Worm (Caenorhabditis elegans) whole organism, late embryonic: ENCODE results near the gene col-79.
A peak's percentile ranks its signal among the peaks of the same experiment; 100 is the strongest.

Experiments
- K02D7.2 ChIP-seq: sonication (generic microtip); optimal IDR thresholded peaks from 2 replicates; lab custom pipeline; 2017; ENCODE audit warnings: mild to moderate bottlenecking, missing genetic modification characterization, missing compliant biosample characterization
- K09A11.1 ChIP-seq: sonication (generic microtip); optimal IDR thresholded peaks from 2 replicates; lab custom pipeline; 2017; ENCODE audit warnings: antibody characterized with exemption, mild to moderate bottlenecking, missing genetic modification characterization, missing compliant biosample characterization; ENCODE audit not compliant: insufficient read depth
- Y22D7AL.16 ChIP-seq: sonication (generic microtip); optimal IDR thresholded peaks from 2 replicates; lab custom pipeline; 2016; ENCODE audit warnings: missing genetic modification characterization, missing compliant biosample characterization
- ama-1 ChIP-seq: fragments of 150-350 bp; optimal IDR thresholded peaks from 2 replicates; lab custom pipeline; 2014
- ceh-14 ChIP-seq: sonication (generic microtip); optimal IDR thresholded peaks from 2 replicates; lab custom pipeline; 2016; ENCODE audit warnings: missing genotype, missing genetic modification characterization, missing compliant biosample characterization
- ceh-18 ChIP-seq: sonication (generic microtip); optimal IDR thresholded peaks from 2 replicates; lab custom pipeline; 2016; ENCODE audit warnings: missing genetic modification characterization, missing compliant biosample characterization
- ceh-19 ChIP-seq: fragments of 200-800 bp; sonication (Bioruptor generic); optimal IDR thresholded peaks from 2 replicates; lab custom pipeline; 2018; ENCODE audit warnings: mild to moderate bottlenecking, missing genetic modification characterization, missing compliant biosample characterization
- ceh-2 ChIP-seq: sonication (generic microtip); optimal IDR thresholded peaks from 2 replicates; lab custom pipeline; 2016; ENCODE audit warnings: missing genotype, missing genetic modification characterization, missing compliant biosample characterization
- ceh-22 ChIP-seq: sonication (generic microtip); optimal IDR thresholded peaks from 2 replicates; lab custom pipeline; 2017; ENCODE audit warnings: missing biosample characterization, missing genetic modification characterization
- ceh-24 ChIP-seq: sonication (generic microtip); optimal IDR thresholded peaks from 2 replicates; lab custom pipeline; 2016; ENCODE audit warnings: mild to moderate bottlenecking, missing genetic modification characterization, missing compliant biosample characterization
- ceh-30 ChIP-seq: fragments of 150-350 bp; optimal IDR thresholded peaks from 2 replicates; lab custom pipeline; 2014; ENCODE audit warnings: missing biosample characterization, missing genetic modification characterization
- ceh-34 ChIP-seq: sonication (generic microtip); optimal IDR thresholded peaks from 2 replicates; lab custom pipeline; 2016; ENCODE audit warnings: mild to moderate bottlenecking, missing genetic modification characterization, missing compliant biosample characterization
- ceh-48 ChIP-seq: sonication (generic microtip); optimal IDR thresholded peaks from 2 replicates; lab custom pipeline; 2016; ENCODE audit warnings: missing genetic modification characterization, inconsistent platforms, missing compliant biosample characterization
- ceh-9 ChIP-seq: sonication (generic microtip); optimal IDR thresholded peaks from 2 replicates; lab custom pipeline; 2016; ENCODE audit warnings: mild to moderate bottlenecking, missing genetic modification characterization, inconsistent platforms, missing compliant biosample characterization
- che-1 ChIP-seq: sonication (generic microtip); optimal IDR thresholded peaks from 2 replicates; lab custom pipeline; 2016; ENCODE audit warnings: mild to moderate bottlenecking, missing genetic modification characterization, missing compliant biosample characterization
- dve-1 ChIP-seq: sonication (generic microtip); optimal IDR thresholded peaks from 2 replicates; lab custom pipeline; 2017; ENCODE audit warnings: antibody characterized with exemption, mild to moderate bottlenecking, missing genetic modification characterization, missing compliant biosample characterization
- elt-2 ChIP-seq: sonication (generic microtip); optimal IDR thresholded peaks from 2 replicates; lab custom pipeline; 2016; ENCODE audit warnings: missing genetic modification reagents, missing genetic modification characterization, missing compliant biosample characterization
- elt-4 ChIP-seq: sonication (generic microtip); optimal IDR thresholded peaks from 2 replicates; lab custom pipeline; 2016; ENCODE audit warnings: missing genetic modification characterization, missing compliant biosample characterization
- ets-4 ChIP-seq: sonication (generic microtip); optimal IDR thresholded peaks from 2 replicates; lab custom pipeline; 2016; ENCODE audit warnings: missing genetic modification characterization, missing compliant biosample characterization
- eyg-1 ChIP-seq: sonication (generic microtip); optimal IDR thresholded peaks from 2 replicates; lab custom pipeline; 2016; ENCODE audit warnings: missing genotype, missing genetic modification characterization, missing compliant biosample characterization
- hlh-13 ChIP-seq: fragments of 200-800 bp; sonication (Bioruptor generic); optimal IDR thresholded peaks from 2 replicates; lab custom pipeline; 2018; ENCODE audit warnings: mild to moderate bottlenecking, missing genetic modification characterization, missing compliant biosample characterization
- hlh-30 ChIP-seq: sonication (generic microtip); optimal IDR thresholded peaks from 2 replicates; lab custom pipeline; 2017; ENCODE audit warnings: antibody characterized with exemption, missing genetic modification characterization, missing compliant biosample characterization; ENCODE audit not compliant: insufficient read depth
- hlh-8 ChIP-seq: sonication (generic microtip); optimal IDR thresholded peaks from 2 replicates; lab custom pipeline; 2016; ENCODE audit warnings: missing genotype, missing genetic modification characterization, missing compliant biosample characterization
- lim-6 ChIP-seq: sonication (generic microtip); optimal IDR thresholded peaks from 2 replicates; lab custom pipeline; 2016; ENCODE audit warnings: missing genetic modification characterization, missing compliant biosample characterization
- madf-2 ChIP-seq: sonication (generic microtip); optimal IDR thresholded peaks from 2 replicates; lab custom pipeline; 2017; ENCODE audit warnings: missing genetic modification characterization, missing compliant biosample characterization
- nhr-11 ChIP-seq: fragments of 150-350 bp; optimal IDR thresholded peaks from 2 replicates; lab custom pipeline; 2014; ENCODE audit warnings: missing biosample characterization, missing genetic modification characterization
- nhr-232 ChIP-seq: sonication (generic microtip); optimal IDR thresholded peaks from 2 replicates; lab custom pipeline; 2016; ENCODE audit warnings: missing genetic modification characterization, missing compliant biosample characterization
- npax-4 ChIP-seq: sonication (generic microtip); optimal IDR thresholded peaks from 2 replicates; lab custom pipeline; 2016; ENCODE audit warnings: missing genetic modification characterization, missing compliant biosample characterization
- pag-3 ChIP-seq: sonication (generic microtip); optimal IDR thresholded peaks from 2 replicates; lab custom pipeline; 2016; ENCODE audit warnings: missing compliant biosample characterization, missing genetic modification characterization, borderline replicate concordance
- pat-9 ChIP-seq: fragments of 200-800 bp; sonication (Bioruptor generic); optimal IDR thresholded peaks from 2 replicates; lab custom pipeline; 2018; ENCODE audit warnings: mild to moderate bottlenecking, missing genetic modification characterization, moderate library complexity, missing compliant biosample characterization
- pha-2 ChIP-seq: sonication (generic microtip); optimal IDR thresholded peaks from 2 replicates; lab custom pipeline; 2017; ENCODE audit warnings: mild to moderate bottlenecking, missing genetic modification characterization, missing compliant biosample characterization
- pha-4 ChIP-seq: fragments of 150-350 bp; optimal IDR thresholded peaks from 2 replicates; lab custom pipeline; 2018; ENCODE audit warnings: missing biosample characterization, missing genetic modification reagents, missing genetic modification characterization
- pqm-1 ChIP-seq: sonication (generic microtip); optimal IDR thresholded peaks from 2 replicates; lab custom pipeline; 2016; ENCODE audit warnings: missing genetic modification characterization, missing compliant biosample characterization
- pros-1 ChIP-seq: fragments of 150-350 bp; optimal IDR thresholded peaks from 2 replicates; lab custom pipeline; 2014; ENCODE audit warnings: missing biosample characterization, missing genetic modification reagents, missing genetic modification characterization
- ref-2 ChIP-seq: sonication (generic microtip); optimal IDR thresholded peaks from 2 replicates; lab custom pipeline; 2016; ENCODE audit warnings: missing genetic modification characterization, missing compliant biosample characterization
- syd-9 ChIP-seq: sonication (generic microtip); optimal IDR thresholded peaks from 2 replicates; lab custom pipeline; 2016; ENCODE audit warnings: mild to moderate bottlenecking, missing genetic modification characterization, moderate library complexity, missing compliant biosample characterization
- tbx-7 ChIP-seq: sonication (generic microtip); optimal IDR thresholded peaks from 2 replicates; lab custom pipeline; 2016; ENCODE audit warnings: missing genotype, missing genetic modification characterization, missing compliant biosample characterization
- ttx-3 ChIP-seq: sonication (generic microtip); optimal IDR thresholded peaks from 2 replicates; lab custom pipeline; 2016; ENCODE audit warnings: missing genetic modification reagents, missing genetic modification characterization, missing compliant biosample characterization
- unc-42 ChIP-seq: sonication (generic microtip); optimal IDR thresholded peaks from 2 replicates; lab custom pipeline; 2016; ENCODE audit warnings: missing genotype, missing genetic modification characterization, missing compliant biosample characterization
- unc-55 ChIP-seq: sonication (generic microtip); optimal IDR thresholded peaks from 2 replicates; lab custom pipeline; 2017; ENCODE audit warnings: missing biosample characterization, missing genetic modification reagents, missing genetic modification characterization
- zip-5 ChIP-seq: sonication (generic microtip); optimal IDR thresholded peaks from 2 replicates; lab custom pipeline; 2016; ENCODE audit warnings: missing genetic modification characterization, missing compliant biosample characterization
- ztf-16 ChIP-seq: sonication (generic microtip); optimal IDR thresholded peaks from 2 replicates; lab custom pipeline; 2017; ENCODE audit warnings: missing genetic modification characterization, missing compliant biosample characterization

The col-79 gene

DNA sequence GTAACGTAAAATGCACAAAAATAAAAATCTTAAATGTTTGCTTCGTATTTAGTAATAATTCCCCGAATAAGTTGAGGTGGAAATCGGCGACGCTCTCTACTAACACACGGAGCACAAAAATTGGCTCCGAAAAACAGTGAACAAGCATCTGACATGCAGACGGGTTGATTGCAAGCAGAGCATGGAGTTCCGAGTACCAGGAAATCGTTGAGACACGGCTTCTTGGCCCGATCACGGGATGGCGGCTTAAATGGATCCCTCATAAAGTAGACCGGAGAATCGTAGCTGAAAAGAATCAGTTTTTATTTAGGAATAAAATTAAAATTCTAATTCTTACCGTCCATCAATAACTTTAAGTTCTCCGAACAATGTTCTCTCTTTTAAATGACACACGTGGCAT lies 41.1 kb upstream of the col-79 start:
- TF ChIP-seq ceh-24 (tag; lab: Kevin White, UChicago) (no peak), zip-5 (no peak), elt-4 (tag; lab: Kevin White, UChicago) (no peak), ceh-9 (no peak), hlh-8 (no peak), ztf-16 (tag; lab: Kevin White, UChicago) (no peak), ama-1 (lab: Kevin White, UChicago) (no peak), nhr-232 (tag; lab: Kevin White, UChicago) (no peak), pha-2 (no peak), ceh-48 (tag; lab: Kevin White, UChicago) (no peak), ttx-3 (no peak), unc-42 (tag; lab: Kevin White, UChicago) (no peak)

DNA sequence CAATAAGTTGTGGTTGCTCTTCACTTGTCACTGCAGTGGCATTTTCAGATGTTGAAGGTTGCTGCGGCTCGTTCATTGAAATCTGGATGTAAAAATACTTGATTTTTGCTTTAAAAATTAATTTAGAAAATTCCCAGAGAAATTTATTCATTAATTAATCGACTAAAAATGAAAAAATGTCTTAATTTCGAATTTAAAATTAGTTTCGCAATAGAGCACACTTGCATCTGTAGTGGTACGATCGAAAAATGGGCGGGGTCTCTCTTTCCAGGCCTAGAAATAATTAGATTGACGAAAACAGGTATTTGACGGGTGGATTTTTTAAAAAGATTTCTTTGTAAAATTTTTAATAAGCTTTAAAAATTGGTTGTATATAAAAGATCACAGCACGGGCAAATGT lies 40.7 kb upstream of the col-79 start, which contains the start of gene D2089.8:
Gene D2089.8 (minus strand): TSS at position 84 of the 400 bp plus-strand sequence.
- TF ChIP-seq eyg-1 (tag; lab: Kevin White, UChicago): no peak
- TF ChIP-seq ztf-16 (tag; lab: Kevin White, UChicago): no peak
- no peak for TF ChIP-seq K02D7.2
- TF ChIP-seq unc-42 (tag; lab: Kevin White, UChicago): peak; percentile 43
- no peak for TF ChIP-seq ceh-2 (tag; lab: Kevin White, UChicago)
- TF ChIP-seq pros-1 (tag; lab: Kevin White, UChicago): no peak
- peak; percentile 4 for TF ChIP-seq ceh-48 (tag; lab: Kevin White, UChicago)
- no peak for TF ChIP-seq nhr-232 (tag; lab: Kevin White, UChicago)
- TF ChIP-seq ceh-14 (tag; lab: Kevin White, UChicago): peak; percentile 34
- no peak for TF ChIP-seq K09A11.1 (tag; lab: Kevin White, UChicago)
- TF ChIP-seq ceh-19 (GFP tag; lab: Kevin White, UChicago): no peak
- TF ChIP-seq pat-9 (tag; lab: Kevin White, UChicago): no peak

DNA sequence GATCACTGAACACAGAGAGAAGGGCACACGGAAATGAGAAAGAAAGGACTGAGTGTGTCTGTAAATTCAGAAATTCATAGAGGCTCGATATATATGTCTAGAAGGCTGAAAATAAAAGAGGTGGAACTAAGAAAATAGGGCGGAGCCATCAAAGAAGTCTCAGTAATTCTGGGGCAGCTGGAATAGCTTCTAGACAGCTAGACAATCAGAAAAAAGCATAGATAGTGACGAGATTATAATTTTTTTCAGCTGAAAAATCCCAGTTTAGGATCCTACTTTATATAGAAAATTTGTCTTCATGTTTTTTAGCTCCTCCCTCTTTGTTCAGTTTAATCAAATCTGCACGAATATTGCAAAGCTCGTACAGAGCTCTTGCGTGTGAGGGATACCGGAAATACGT lies 38.4 kb upstream of the col-79 start, which contains the start of gene D2089.3:
Gene D2089.3 (minus strand): TSS at position 101 of the 400 bp plus-strand sequence.
- TF ChIP-seq ceh-34 (tag; lab: Kevin White, UChicago) (no peak), elt-2 (tag; lab: Kevin White, UChicago) (no peak), hlh-30 (tag; lab: Kevin White, UChicago) (no peak), K02D7.2 (no peak), che-1 (tag; lab: Kevin White, UChicago) (no peak), nhr-11 (tag; lab: Kevin White, UChicago) (no peak), K09A11.1 (tag; lab: Kevin White, UChicago) (no peak), ceh-22 (no peak), pag-3 (no peak), elt-4 (tag; lab: Kevin White, UChicago) (no peak), ceh-2 (tag; lab: Kevin White, UChicago) (no peak), dve-1 (tag; lab: Kevin White, UChicago) (no peak), ceh-30 (tag; lab: Kevin White, UChicago) (no peak), npax-4 (tag; lab: Kevin White, UChicago) (no peak), pqm-1 (no peak), Y22D7AL.16 (tag; lab: Kevin White, UChicago) (no peak), hlh-8 (no peak), unc-55 (no peak)

DNA sequence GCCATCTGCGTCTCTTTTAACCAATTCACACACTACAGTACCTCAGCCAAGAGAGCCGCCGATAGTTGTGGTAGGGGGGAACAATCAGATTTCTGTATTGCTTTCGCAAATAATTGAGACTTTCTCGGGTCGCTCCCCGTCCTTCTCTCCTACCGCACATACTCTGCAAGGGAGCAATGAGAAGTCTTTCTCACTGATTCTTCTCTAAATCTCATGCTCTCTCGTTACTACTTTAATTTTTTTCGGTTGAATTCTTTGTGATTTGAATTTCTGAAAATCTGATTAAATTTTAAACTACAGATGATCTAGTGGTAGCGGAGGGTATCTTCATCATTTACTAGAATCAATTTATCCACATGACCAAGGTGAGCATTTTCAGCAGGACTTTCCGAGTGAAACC lies 28.1 kb upstream of the col-79 start, which contains the start of gene ptb-1:
Gene ptb-1 (plus strand): TSS at position 301 of the 400 bp plus-strand sequence.
- TF ChIP-seq syd-9 (tag; lab: Kevin White, UChicago) (no peak), ref-2 (no peak), hlh-13 (GFP tag; lab: Kevin White, UChicago) (no peak), pha-4 (no peak), lim-6 (tag; lab: Kevin White, UChicago) (no peak), ceh-14 (tag; lab: Kevin White, UChicago) (no peak), ztf-16 (tag; lab: Kevin White, UChicago) (no peak), madf-2 (tag; lab: Kevin White, UChicago) (no peak), ttx-3 (no peak), tbx-7 (no peak), K02D7.2 (no peak), ceh-24 (tag; lab: Kevin White, UChicago) (no peak), eyg-1 (tag; lab: Kevin White, UChicago) (no peak), nhr-232 (tag; lab: Kevin White, UChicago) (no peak), pag-3 (no peak), ceh-48 (tag; lab: Kevin White, UChicago) (no peak), dve-1 (tag; lab: Kevin White, UChicago) (no peak), ceh-18 (tag; lab: Kevin White, UChicago) (no peak), npax-4 (tag; lab: Kevin White, UChicago) (no peak), ets-4 (tag; lab: Kevin White, UChicago) (no peak)
- TF ChIP-seq, all 69 proteins: peak for 0
